Worm (Caenorhabditis elegans): Measurements from ENCODE around the gene srbc-56.

- TF ChIP-seq tbx-2 (tag; optimal IDR thresholded peaks at IDR 0.05) (no peak), pha-4 (tag; optimal IDR thresholded peaks at IDR 0.05) (no peak), elt-4 (tag; optimal IDR thresholded peaks at IDR 0.05) (no peak), nfya-1 (tag; optimal IDR thresholded peaks at IDR 0.05) (no peak), hlh-13 (GFP tag; optimal IDR thresholded peaks at IDR 0.05) (no peak), elt-2 (tag; optimal IDR thresholded peaks at IDR 0.05) (no peak), fkh-10 (GFP tag; optimal IDR thresholded peaks at IDR 0.05) (no peak), dmd-4 (tag; optimal IDR thresholded peaks at IDR 0.05; ENCODE audit: borderline replicate concordance) (no peak)
These were observed 21.0 kb downstream of the srbc-56 start, which contains the start of gene F54B8.1 for ce11 chrV:15810446-15810845.

All from whole organism, late embryonic.